Worm (Caenorhabditis elegans): ENCODE results near the gene Y55B1BL.2.

The Y55B1BL.2 gene

DNA sequence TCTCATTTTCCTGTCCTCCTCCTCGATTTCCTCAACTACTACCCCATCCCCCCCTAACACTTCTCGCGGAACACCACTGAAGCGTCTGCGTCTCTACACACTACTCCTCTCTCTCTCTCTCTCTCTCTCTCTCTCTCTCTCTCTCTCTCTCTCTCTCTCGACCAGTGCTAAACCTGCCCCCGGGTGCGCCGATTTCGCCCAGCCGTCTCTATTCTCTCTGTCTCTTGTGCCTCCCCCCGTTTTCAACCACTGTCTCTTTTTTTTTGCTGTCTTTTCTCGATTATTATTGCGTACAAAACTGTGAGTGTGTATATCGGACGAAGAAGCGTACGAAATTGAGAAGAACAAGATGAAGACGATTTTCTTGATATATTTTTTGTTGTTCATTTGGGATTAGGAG, 30.4 kb downstream of the Y55B1BL.2 start:
- TF ChIP-seq nhr-11 (tag; optimal IDR thresholded peaks at IDR 0.05) (no peak), ztf-16 (tag; optimal IDR thresholded peaks at IDR 0.05) (no peak), odd-2 (tag; optimal IDR thresholded peaks at IDR 0.05) (no peak), ceh-30 (tag; optimal IDR thresholded peaks at IDR 0.05) (no peak), eyg-1 (tag; optimal IDR thresholded peaks at IDR 0.05) (no peak), unc-55 (GFP tag; optimal IDR thresholded peaks at IDR 0.05) (peak; percentile 66), npax-4 (tag; optimal IDR thresholded peaks at IDR 0.05) (no peak), K09A11.1 (tag; optimal IDR thresholded peaks at IDR 0.05; ENCODE audit: insufficient read depth) (peak; percentile 9), madf-2 (tag; optimal IDR thresholded peaks at IDR 0.05) (peak; percentile 29), ref-2 (tag; optimal IDR thresholded peaks at IDR 0.05) (peak; percentile 55), lim-6 (tag; optimal IDR thresholded peaks at IDR 0.05) (no peak), ceh-48 (tag; optimal IDR thresholded peaks at IDR 0.05) (no peak), hlh-30 (tag; optimal IDR thresholded peaks at IDR 0.05; ENCODE audit: insufficient read depth) (peak; percentile 50), pha-4 (tag; optimal IDR thresholded peaks at IDR 0.05) (no peak), ama-1 (optimal IDR thresholded peaks at IDR 0.05) (no peak), K02D7.2 (tag; optimal IDR thresholded peaks at IDR 0.05) (no peak), unc-3 (GFP tag; conservative IDR thresholded peaks at IDR 0.05) (no peak), unc-3 (tag; optimal IDR thresholded peaks at IDR 0.05) (no peak), pqm-1 (tag; optimal IDR thresholded peaks at IDR 0.05) (no peak), unc-86 (tag; optimal IDR thresholded peaks at IDR 0.05) (no peak), elt-2 (tag; optimal IDR thresholded peaks at IDR 0.05) (no peak), hlh-15 (tag; optimal IDR thresholded peaks at IDR 0.05) (no peak), ceh-31 (tag; optimal IDR thresholded peaks at IDR 0.05) (peak; percentile 26), ceh-18 (tag; optimal IDR thresholded peaks at IDR 0.05) (peak; percentile 68), ttx-3 (tag; optimal IDR thresholded peaks at IDR 0.05) (no peak), ceh-24 (tag; optimal IDR thresholded peaks at IDR 0.05) (no peak), ceh-14 (tag; optimal IDR thresholded peaks at IDR 0.05) (peak; percentile 20), hlh-13 (GFP tag; optimal IDR thresholded peaks at IDR 0.05) (no peak), nhr-232 (tag; optimal IDR thresholded peaks at IDR 0.05) (no peak), syd-9 (tag; optimal IDR thresholded peaks at IDR 0.05) (no peak), ceh-2 (tag; optimal IDR thresholded peaks at IDR 0.05) (peak; percentile 33), mec-3 (tag; optimal IDR thresholded peaks at IDR 0.05; ENCODE audit: borderline replicate concordance) (no peak), F13H6.1 (tag; optimal IDR thresholded peaks at IDR 0.05) (no peak), hlh-6 (tag; optimal IDR thresholded peaks at IDR 0.05) (no peak), pax-1 (tag; optimal IDR thresholded peaks at IDR 0.05) (no peak), dmd-4 (tag; optimal IDR thresholded peaks at IDR 0.05; ENCODE audit: borderline replicate concordance) (no peak), gmeb-2 (tag; optimal IDR thresholded peaks at IDR 0.05) (no peak), ceh-34 (tag; optimal IDR thresholded peaks at IDR 0.05) (peak; percentile 42), dve-1 (tag; optimal IDR thresholded peaks at IDR 0.05) (peak; percentile 52), elt-4 (tag; optimal IDR thresholded peaks at IDR 0.05) (no peak), T23F11.4 (GFP tag; optimal IDR thresholded peaks at IDR 0.05) (no peak), fkh-6 (tag; optimal IDR thresholded peaks at IDR 0.05) (no peak), zip-5 (tag; optimal IDR thresholded peaks at IDR 0.05) (no peak), C08G9.2 (tag; optimal IDR thresholded peaks at IDR 0.05) (no peak), sox-4 (tag; optimal IDR thresholded peaks at IDR 0.05) (no peak), sdc-2 (tag; optimal IDR thresholded peaks at IDR 0.05) (no peak), ceh-9 (tag; optimal IDR thresholded peaks at IDR 0.05) (no peak), hlh-8 (tag; optimal IDR thresholded peaks at IDR 0.05) (no peak), che-1 (tag; optimal IDR thresholded peaks at IDR 0.05) (no peak), nfya-1 (tag; optimal IDR thresholded peaks at IDR 0.05) (peak; percentile 71), rnt-1 (tag; optimal IDR thresholded peaks at IDR 0.05) (no peak), lin-11 (tag; optimal IDR thresholded peaks at IDR 0.05) (no peak), pha-2 (tag; optimal IDR thresholded peaks at IDR 0.05) (no peak), ceh-45 (GFP tag; IDR thresholded peaks at IDR 0.05) (no peak), unc-42 (tag; optimal IDR thresholded peaks at IDR 0.05) (peak; percentile 19)
